Fruit fly (Drosophila melanogaster) whole organism, embryonic: Measurements from ENCODE around the gene unk.

ENCODE experiments used
- ATbp ChIP-seq: fragments of 200-800 bp; sonication (Bioruptor generic); optimal IDR thresholded peaks from 2 replicates; lab custom pipeline; 2017; ENCODE audit warnings: missing biosample characterization, mild to moderate bottlenecking, missing genetic modification characterization, missing genetic modification reagents
- B-H2 ChIP-seq: fragments of 200-800 bp; sonication (Bioruptor generic); optimal IDR thresholded peaks from 2 replicates; lab custom pipeline; 2018; ENCODE audit warnings: missing biosample characterization, mild to moderate bottlenecking, missing genetic modification characterization
- CG10321 ChIP-seq: fragments of 200-800 bp; sonication (Bioruptor generic); IDR thresholded peaks from 2 replicates; pipeline ENCODE4 v1.3.6; 2022; ENCODE audit warnings: missing biosample characterization, missing genetic modification characterization
- CG10565 ChIP-seq: fragments of 200-800 bp; sonication (Bioruptor generic); optimal IDR thresholded peaks from 3 replicates; lab custom pipeline; 2016; ENCODE audit warnings: missing biosample characterization, mild to moderate bottlenecking, missing genetic modification characterization
- CG11504 ChIP-seq: fragments of 200-800 bp; sonication (Bioruptor generic); optimal IDR thresholded peaks from 3 replicates; lab custom pipeline; 2019; ENCODE audit warnings: missing biosample characterization, mild to moderate bottlenecking, missing genetic modification characterization, moderate library complexity
- CG12236 ChIP-seq: fragments of 200-800 bp; sonication (Bioruptor generic); optimal IDR thresholded peaks from 2 replicates; lab custom pipeline; 2016; ENCODE audit warnings: missing biosample characterization, missing genetic modification characterization
- CG13624 ChIP-seq: fragments of 200-800 bp; sonication (Bioruptor generic); optimal IDR thresholded peaks from 2 replicates; lab custom pipeline; 2016; ENCODE audit warnings: missing biosample characterization, missing genetic modification characterization
- CG14667 ChIP-seq: fragments of 200-800 bp; sonication (Bioruptor generic); IDR thresholded peaks from 2 replicates; pipeline ENCODE4 v1.3.6; 2022; ENCODE audit warnings: missing biosample characterization, missing genetic modification characterization
- CG1603 ChIP-seq: fragments of 200-800 bp; sonication (Bioruptor generic); optimal IDR thresholded peaks from 2 replicates; lab custom pipeline; 2019; ENCODE audit warnings: missing biosample characterization, mild to moderate bottlenecking, missing genetic modification characterization, moderate library complexity
- CG17328 ChIP-seq: fragments of 200-800 bp; sonication (Bioruptor generic); IDR thresholded peaks from 2 replicates; pipeline ENCODE4 v1.3.6; 2022; ENCODE audit warnings: missing biosample characterization, missing genetic modification characterization
- CG31224 ChIP-seq: fragments of 200-800 bp; sonication (Bioruptor generic); IDR thresholded peaks from 2 replicates; pipeline ENCODE4 v1.3.6; 2022; ENCODE audit warnings: missing biosample characterization, missing genetic modification characterization
- CG4360 ChIP-seq: fragments of 200-800 bp; sonication (Bioruptor generic); IDR thresholded peaks from 2 replicates; pipeline ENCODE4 v1.3.6; 2022; ENCODE audit warnings: missing biosample characterization, missing genetic modification characterization
- CG5245 ChIP-seq: fragments of 200-800 bp; sonication (Bioruptor generic); optimal IDR thresholded peaks from 3 replicates; lab custom pipeline; 2016; ENCODE audit warnings: missing biosample characterization, missing genetic modification characterization
- CG6175 ChIP-seq: fragments of 200-800 bp; sonication (Bioruptor generic); IDR thresholded peaks from 3 replicates; pipeline ENCODE4 v1.3.6; 2022; ENCODE audit warnings: missing biosample characterization, missing genetic modification characterization
- CG6689 ChIP-seq: fragments of 200-800 bp; sonication (Bioruptor generic); IDR thresholded peaks from 2 replicates; pipeline ENCODE4 v1.3.6; 2022; ENCODE audit warnings: missing biosample characterization, missing genetic modification characterization
- CG7839 ChIP-seq: fragments of 200-800 bp; sonication (Bioruptor generic); optimal IDR thresholded peaks from 3 replicates; lab custom pipeline; 2018; ENCODE audit warnings: missing biosample characterization, mild to moderate bottlenecking, missing genetic modification characterization, moderate library complexity
- CG8281 ChIP-seq: fragments of 200-800 bp; sonication (Bioruptor generic); optimal IDR thresholded peaks from 2 replicates; lab custom pipeline; 2018; ENCODE audit warnings: missing biosample characterization, mild to moderate bottlenecking, missing genetic modification characterization, moderate library complexity
- CTCF ChIP-seq: fragments of 200-800 bp; sonication (Bioruptor generic); optimal IDR thresholded peaks from 2 replicates; lab custom pipeline; 2017; ENCODE audit warnings: missing biosample characterization, mild to moderate bottlenecking, missing genetic modification characterization, moderate library complexity
- Chrac-16 ChIP-seq: fragments of 200-800 bp; sonication (Bioruptor generic); optimal IDR thresholded peaks from 3 replicates; lab custom pipeline; 2016; ENCODE audit warnings: missing biosample characterization, missing genetic modification characterization
- D19A ChIP-seq: fragments of 200-800 bp; optimal IDR thresholded peaks from 3 replicates; lab custom pipeline; 2019; ENCODE audit warnings: missing biosample characterization, mild to moderate bottlenecking, missing genetic modification characterization, moderate library complexity
- Dip2 ChIP-seq: fragments of 200-800 bp; sonication (Bioruptor generic); IDR thresholded peaks from 2 replicates; pipeline ENCODE4 v1.3.6; 2022; ENCODE audit warnings: missing biosample characterization, missing genetic modification characterization
- Fer2 ChIP-seq: fragments of 200-800 bp; sonication (Bioruptor generic); optimal IDR thresholded peaks from 2 replicates; lab custom pipeline; 2018; ENCODE audit warnings: missing biosample characterization, mild to moderate bottlenecking, missing genetic modification characterization, moderate library complexity
- Jarid2 ChIP-seq: fragments of 200-800 bp; sonication (Bioruptor generic); optimal IDR thresholded peaks from 3 replicates; lab custom pipeline; 2017; ENCODE audit warnings: mild to moderate bottlenecking, missing biosample characterization, missing genetic modification reagents, missing genetic modification characterization
- Kr ChIP-seq: fragments of 200-800 bp; sonication (Bioruptor generic); optimal IDR thresholded peaks from 2 replicates; lab custom pipeline; 2017; ENCODE audit warnings: missing biosample characterization, mild to moderate bottlenecking, missing genetic modification characterization
- Meics ChIP-seq: fragments of 200-800 bp; sonication (Bioruptor generic); optimal IDR thresholded peaks from 2 replicates; lab custom pipeline; 2017; ENCODE audit warnings: missing biosample characterization, mild to moderate bottlenecking, missing genetic modification characterization
- Myb ChIP-seq: fragments of 200-800 bp; sonication (Bioruptor generic); optimal IDR thresholded peaks from 2 replicates; lab custom pipeline; 2016; ENCODE audit warnings: missing biosample characterization, missing genetic modification characterization
- Pdp1 ChIP-seq, 2 experiments: fragments of 200-800 bp; sonication (Bioruptor generic); optimal IDR thresholded peaks; 3 replicates each; lab custom pipeline; 2016; ENCODE audit warnings: missing biosample characterization in 2 of 2, missing genetic modification characterization in 2 of 2, mild to moderate bottlenecking in 1 of 2, moderate library complexity in 1 of 2
- Rfx ChIP-seq: fragments of 200-800 bp; sonication (Bioruptor generic); IDR thresholded peaks from 2 replicates; pipeline ENCODE4 v1.3.6; 2022; ENCODE audit warnings: missing biosample characterization, missing genetic modification characterization
- Sry-δ ChIP-seq: fragments of 200-800 bp; sonication (Bioruptor generic); optimal IDR thresholded peaks from 2 replicates; lab custom pipeline; 2016; ENCODE audit warnings: missing biosample characterization, missing genetic modification characterization
- Usf ChIP-seq: fragments of 200-800 bp; sonication (Bioruptor generic); optimal IDR thresholded peaks from 2 replicates; lab custom pipeline; 2017; ENCODE audit warnings: missing genotype, missing biosample characterization, missing genetic modification characterization
- aop ChIP-seq: fragments of 200-800 bp; sonication (Bioruptor generic); IDR thresholded peaks from 2 replicates; pipeline ENCODE4 v1.3.6; 2022; ENCODE audit warnings: missing biosample characterization, missing genetic modification characterization
- ato ChIP-seq: fragments of 200-800 bp; sonication (Bioruptor generic); IDR thresholded peaks from 2 replicates; pipeline ENCODE4 v1.3.6; 2022; ENCODE audit warnings: missing biosample characterization, missing genetic modification characterization; ENCODE audit not compliant: partially characterized antibody
- az2 ChIP-seq: fragments of 200-800 bp; sonication (Bioruptor generic); optimal IDR thresholded peaks from 3 replicates; lab custom pipeline; 2016; ENCODE audit warnings: missing biosample characterization, missing genetic modification characterization
- cad ChIP-seq: fragments of >200 bp; optimal IDR thresholded peaks from 2 replicates; lab custom pipeline; 2017; ENCODE audit warnings: missing biosample characterization, missing genetic modification characterization
- crc ChIP-seq: fragments of 200-800 bp; sonication (Bioruptor generic); optimal IDR thresholded peaks from 2 replicates; lab custom pipeline; 2016; ENCODE audit warnings: missing biosample characterization, missing genetic modification characterization
- fd64A ChIP-seq: fragments of 200-800 bp; sonication (Bioruptor generic); optimal IDR thresholded peaks from 3 replicates; lab custom pipeline; 2018; ENCODE audit warnings: missing biosample characterization, mild to moderate bottlenecking, missing genetic modification characterization
- gem ChIP-seq: fragments of 200-800 bp; sonication (Bioruptor generic); optimal IDR thresholded peaks from 2 replicates; lab custom pipeline; 2019; ENCODE audit warnings: missing biosample characterization, mild to moderate bottlenecking, missing genetic modification characterization, moderate library complexity
- grn ChIP-seq: fragments of 200-800 bp; sonication (Bioruptor generic); optimal IDR thresholded peaks from 3 replicates; lab custom pipeline; 2017; ENCODE audit warnings: missing biosample characterization, missing genetic modification characterization
- jigr1 ChIP-seq: fragments of 200-800 bp; sonication (Bioruptor generic); IDR thresholded peaks from 3 replicates; pipeline ENCODE4 v1.3.6; 2022; ENCODE audit warnings: missing biosample characterization, missing genetic modification characterization
- jumu ChIP-seq: fragments of 200-800 bp; sonication (Bioruptor generic); optimal IDR thresholded peaks from 3 replicates; lab custom pipeline; 2016; ENCODE audit warnings: missing biosample characterization, missing genetic modification characterization
- nerfin-2 ChIP-seq: fragments of 200-800 bp; sonication (Bioruptor generic); IDR thresholded peaks from 2 replicates; pipeline ENCODE4 v1.3.6; 2022; ENCODE audit warnings: missing biosample characterization, missing genetic modification characterization; ENCODE audit not compliant: partially characterized antibody
- odd ChIP-seq: fragments of 200-800 bp; sonication (Bioruptor generic); optimal IDR thresholded peaks from 2 replicates; lab custom pipeline; 2017; ENCODE audit warnings: missing biosample characterization, mild to moderate bottlenecking, missing genetic modification characterization
- onecut ChIP-seq: fragments of 200-800 bp; sonication (Bioruptor generic); IDR thresholded peaks from 2 replicates; pipeline ENCODE4 v1.3.6; 2022; ENCODE audit warnings: missing biosample characterization, missing genetic modification characterization
- pb ChIP-seq: fragments of 200-800 bp; sonication (Bioruptor generic); optimal IDR thresholded peaks from 3 replicates; lab custom pipeline; 2016; ENCODE audit warnings: missing biosample characterization, missing genetic modification characterization
- pfk ChIP-seq: fragments of 200-800 bp; sonication (Bioruptor generic); optimal IDR thresholded peaks from 2 replicates; lab custom pipeline; 2018; ENCODE audit warnings: missing biosample characterization, mild to moderate bottlenecking, missing genetic modification characterization, moderate library complexity
- slbo ChIP-seq: fragments of 200-800 bp; sonication (Bioruptor generic); IDR thresholded peaks from 2 replicates; pipeline ENCODE4 v1.3.6; 2022; ENCODE audit warnings: missing biosample characterization, missing genetic modification characterization
- slp2 ChIP-seq: fragments of 200-800 bp; sonication (Bioruptor generic); optimal IDR thresholded peaks from 2 replicates; lab custom pipeline; 2016; ENCODE audit warnings: missing biosample characterization, missing genetic modification characterization
- so ChIP-seq: fragments of 200-800 bp; sonication (Bioruptor generic); IDR thresholded peaks from 3 replicates; pipeline ENCODE4 v1.3.6; 2022; ENCODE audit warnings: missing biosample characterization, missing genetic modification characterization
- usp ChIP-seq: fragments of >200 bp; optimal IDR thresholded peaks from 2 replicates; lab custom pipeline; 2017; ENCODE audit warnings: missing biosample characterization, missing genetic modification characterization
- vvl ChIP-seq: fragments of 200-800 bp; sonication (Bioruptor generic); IDR thresholded peaks from 2 replicates; pipeline ENCODE4 v1.3.6; 2022; ENCODE audit warnings: missing biosample characterization, missing genetic modification characterization
- wdn ChIP-seq: fragments of 200-800 bp; sonication (Bioruptor generic); IDR thresholded peaks from 2 replicates; pipeline ENCODE4 v1.3.6; 2022; ENCODE audit warnings: missing biosample characterization, missing genetic modification characterization

unk gene

DNA sequence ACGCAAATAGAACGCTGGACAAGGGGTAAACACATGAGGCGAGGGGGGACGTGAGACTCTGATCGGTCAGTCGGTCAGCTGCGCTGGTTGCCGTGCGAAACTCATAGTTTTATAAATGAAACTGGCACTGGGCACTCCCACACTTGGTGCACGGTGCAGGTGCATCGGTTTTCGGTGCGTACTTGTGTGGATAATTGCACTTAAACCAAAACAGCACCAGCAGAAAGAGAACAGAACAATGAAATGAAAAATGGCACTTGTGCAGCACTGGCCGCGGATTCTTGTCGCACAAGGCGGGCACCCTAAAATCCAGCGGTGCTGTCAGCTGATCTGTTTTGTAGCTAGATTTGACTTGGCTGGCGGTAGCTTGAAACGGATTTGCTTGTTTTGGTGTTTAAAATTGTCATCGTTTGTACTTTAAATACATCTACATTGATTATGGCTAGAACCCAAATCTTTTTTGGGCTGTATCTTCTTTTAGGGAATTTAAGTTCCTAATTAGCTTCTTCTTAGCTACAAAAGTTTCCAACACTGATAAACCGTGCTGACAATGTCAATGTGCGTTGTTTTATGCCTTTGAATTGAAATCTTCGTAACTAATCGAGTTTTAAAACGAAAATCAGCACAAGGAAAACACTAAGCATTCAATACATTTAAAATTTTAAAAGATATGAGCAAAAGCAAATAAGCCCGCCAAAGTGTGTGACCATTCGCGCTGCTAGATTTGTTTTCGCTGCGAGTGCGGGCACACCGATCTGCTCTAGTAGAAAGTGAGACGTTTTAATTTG, 39.8 kb downstream of the unk start, which contains the start of the genes Rassf and CenB1A (continued):
- TF ChIP-seq usp (GFP tag; lab: Kevin White, UChicago) (no peak), vvl (GFP tag; lab: Robert Waterston, UW) (peak; percentile 51), CG8281 (tag; lab: Kevin White, UChicago) (no peak), Fer2 (no peak), grn (GFP tag; lab: Kevin White, UChicago) (no peak), CG7839 (peak; percentile 37), Usf (GFP tag; lab: Kevin White, UChicago) (no peak), pfk (GFP tag; lab: Kevin White, UChicago) (no peak), D19A (tag; lab: Kevin White, UChicago) (no peak), slbo (GFP tag; lab: Robert Waterston, UW) (peak; percentile 70), CG10565 (GFP tag; lab: Kevin White, UChicago) (no peak), gem (tag; lab: Kevin White, UChicago) (no peak), slp2 (GFP tag; lab: Kevin White, UChicago) (no peak), onecut (no peak), fd64A (GFP tag; lab: Kevin White, UChicago) (no peak), so (GFP tag; lab: Robert Waterston, UW) (no peak), CG17328 (GFP tag; lab: Robert Waterston, UW) (no peak), Rfx (peak; percentile 52), CG5245 (no peak), Meics (GFP tag; lab: Kevin White, UChicago) (no peak), cad (GFP tag; lab: Kevin White, UChicago) (no peak), Kr (GFP tag; lab: Kevin White, UChicago) (no peak), CG31224 (GFP tag; lab: Robert Waterston, UW) (0 out of 2 replicates have a peak, but pooled peaks have one; percentile 15), Pdp1 (GFP tag; optimal IDR thresholded peaks at IDR 0.05; lab: Kevin White, UChicago) (peak; percentile 31 to 35), CG6689 (peak; percentile 31; the same call in 1 of the 2 replicates), ATbp (GFP tag; lab: Kevin White, UChicago) (no peak), CG1603 (tag; lab: Kevin White, UChicago) (peak; percentile 28), crc (GFP tag; lab: Kevin White, UChicago) (no peak), CG14667 (GFP tag; lab: Robert Waterston, UW) (no peak), B-H2 (GFP tag; lab: Kevin White, UChicago) (no peak), CG12236 (GFP tag; lab: Kevin White, UChicago) (no peak), Chrac-16 (GFP tag; lab: Kevin White, UChicago) (peak; percentile 33), odd (no peak), jumu (GFP tag; lab: Kevin White, UChicago) (peak; percentile 54), CG4360 (GFP tag; lab: Robert Waterston, UW) (no peak), Sry-δ (GFP tag; lab: Kevin White, UChicago) (peak; percentile 48), CG11504 (tag; lab: Kevin White, UChicago) (no peak), Myb (GFP tag; lab: Kevin White, UChicago) (peak; percentile 57), nerfin-2 (GFP tag; lab: Robert Waterston, UW) (no peak), Dip2 (GFP tag; lab: Robert Waterston, UW) (no peak), jigr1 (GFP tag; lab: Robert Waterston, UW) (no peak), wdn (no peak; the same call in 1 of the 2 replicates), az2 (peak; percentile 18), CG10321 (GFP tag; lab: Robert Waterston, UW) (no peak), pb (GFP tag; lab: Kevin White, UChicago) (peak; percentile 40), aop (GFP tag; lab: Robert Waterston, UW) (no peak), Jarid2 (GFP tag; lab: Kevin White, UChicago) (no peak), ato (GFP tag; lab: Robert Waterston, UW) (no peak), CTCF (GFP tag; lab: Kevin White, UChicago) (no peak), CG13624 (GFP tag; lab: Kevin White, UChicago) (peak; percentile 64), CG6175 (no peak)
